Worm (Caenorhabditis elegans) whole organism, mixed stage, embryonic: ENCODE data around the gene nhr-8.

Experiments used
- M03D4.4 ChIP-seq: sonication (generic microtip); optimal IDR thresholded peaks from 2 replicates; lab custom pipeline; 2017; ENCODE audit warnings: mild to moderate bottlenecking, missing genetic modification characterization, missing compliant biosample characterization
- bed-3 ChIP-seq: fragments of 200-800 bp; sonication (Bioruptor generic); optimal IDR thresholded peaks from 3 replicates; lab custom pipeline; 2018; ENCODE audit warnings: mild to moderate bottlenecking, missing genetic modification characterization, moderate library complexity, missing compliant biosample characterization
- blmp-1 ChIP-seq: fragments of 150-350 bp; optimal IDR thresholded peaks from 2 replicates; lab custom pipeline; 2014; ENCODE audit warnings: missing biosample characterization, missing genetic modification characterization
- ceh-39 ChIP-seq: fragments of 150-350 bp; optimal IDR thresholded peaks from 2 replicates; lab custom pipeline; 2014; ENCODE audit warnings: missing biosample characterization, missing genetic modification characterization
- ceh-43 ChIP-seq: fragments of 200-800 bp; sonication (Bioruptor generic); optimal IDR thresholded peaks from 2 replicates; lab custom pipeline; 2018; ENCODE audit warnings: mild to moderate bottlenecking, missing genetic modification characterization, moderate library complexity, missing compliant biosample characterization
- ceh-83 ChIP-seq: fragments of 200-800 bp; sonication (Bioruptor generic); optimal IDR thresholded peaks from 2 replicates; lab custom pipeline; 2018; ENCODE audit warnings: mild to moderate bottlenecking, missing genetic modification characterization, missing compliant biosample characterization
- ces-1 ChIP-seq: fragments of 150-350 bp; optimal IDR thresholded peaks from 2 replicates; lab custom pipeline; 2014; ENCODE audit warnings: missing biosample characterization, missing genetic modification reagents, missing genetic modification characterization
- cnd-1 ChIP-seq: fragments of 200-800 bp; sonication (Bioruptor generic); optimal IDR thresholded peaks from 2 replicates; lab custom pipeline; 2018; ENCODE audit warnings: mild to moderate bottlenecking, missing genetic modification characterization, missing compliant biosample characterization
- elt-1 ChIP-seq: sonication (generic microtip); optimal IDR thresholded peaks from 2 replicates; lab custom pipeline; 2017; ENCODE audit warnings: missing genetic modification characterization, mild to moderate bottlenecking, missing compliant biosample characterization, antibody characterized with exemption, moderate library complexity, borderline replicate concordance; ENCODE audit not compliant: insufficient read depth
- elt-3 ChIP-seq: fragments of 150-350 bp; optimal IDR thresholded peaks from 2 replicates; lab custom pipeline; 2014; ENCODE audit warnings: missing biosample characterization, missing genetic modification characterization
- flh-1 ChIP-seq: fragments of 200-800 bp; sonication (Bioruptor generic); optimal IDR thresholded peaks from 2 replicates; lab custom pipeline; 2018; ENCODE audit warnings: mild to moderate bottlenecking, missing genetic modification characterization, moderate library complexity, missing compliant biosample characterization
- ham-2 ChIP-seq: fragments of 200-800 bp; sonication (Bioruptor generic); optimal IDR thresholded peaks from 2 replicates; lab custom pipeline; 2018; ENCODE audit warnings: mild to moderate bottlenecking, missing genetic modification characterization, missing compliant biosample characterization
- hlh-1 ChIP-seq: fragments of 150-350 bp; optimal IDR thresholded peaks from 2 replicates; lab custom pipeline; 2014; ENCODE audit warnings: missing biosample characterization, missing genetic modification reagents, missing genetic modification characterization
- lin-13 ChIP-seq: fragments of 150-350 bp; optimal IDR thresholded peaks from 2 replicates; lab custom pipeline; 2014; ENCODE audit warnings: missing biosample characterization, missing genetic modification characterization
- lin-32 ChIP-seq: fragments of 200-800 bp; sonication (Bioruptor generic); optimal IDR thresholded peaks from 2 replicates; lab custom pipeline; 2018; ENCODE audit warnings: mild to moderate bottlenecking, missing genetic modification characterization, missing compliant biosample characterization
- lsy-2 ChIP-seq: fragments of 150-350 bp; optimal IDR thresholded peaks from 2 replicates; lab custom pipeline; 2014; ENCODE audit warnings: missing biosample characterization, missing genetic modification characterization
- mab-5 ChIP-seq: fragments of 150-350 bp; optimal IDR thresholded peaks from 2 replicates; lab custom pipeline; 2014; ENCODE audit warnings: missing biosample characterization, missing genetic modification characterization
- mep-1 ChIP-seq: fragments of 150-350 bp; optimal IDR thresholded peaks from 2 replicates; lab custom pipeline; 2017; ENCODE audit warnings: missing biosample characterization, missing genetic modification reagents, missing genetic modification characterization, inconsistent platforms
- mls-2 ChIP-seq: sonication (generic microtip); optimal IDR thresholded peaks from 2 replicates; lab custom pipeline; 2016; ENCODE audit warnings: mild to moderate bottlenecking, missing genetic modification characterization, moderate library complexity, missing compliant biosample characterization
- nhr-12 ChIP-seq: fragments of 150-350 bp; optimal IDR thresholded peaks from 2 replicates; lab custom pipeline; 2014; ENCODE audit warnings: missing biosample characterization, missing genetic modification characterization
- nhr-237 ChIP-seq: fragments of 150-350 bp; optimal IDR thresholded peaks from 2 replicates; lab custom pipeline; 2014; ENCODE audit warnings: missing biosample characterization, missing genetic modification characterization
- nhr-76 ChIP-seq: sonication (generic microtip); optimal IDR thresholded peaks from 2 replicates; lab custom pipeline; 2017; ENCODE audit warnings: missing biosample characterization, missing genetic modification characterization
- pha-4 ChIP-seq: fragments of 150-350 bp; optimal IDR thresholded peaks from 2 replicates; lab custom pipeline; 2018; ENCODE audit warnings: missing biosample characterization, missing genetic modification reagents, missing genetic modification characterization
- sem-2 ChIP-seq: fragments of 200-800 bp; sonication (Bioruptor generic); optimal IDR thresholded peaks from 2 replicates; lab custom pipeline; 2018; ENCODE audit warnings: mild to moderate bottlenecking, missing genetic modification characterization, missing compliant biosample characterization
- snpc-4 ChIP-seq: fragments of 150-350 bp; optimal IDR thresholded peaks from 2 replicates; lab custom pipeline; 2014; ENCODE audit warnings: missing biosample characterization, missing genetic modification characterization
- sptf-1 ChIP-seq: sonication (generic microtip); optimal IDR thresholded peaks from 2 replicates; lab custom pipeline; 2017; ENCODE audit warnings: mild to moderate bottlenecking, missing genetic modification characterization, moderate library complexity, missing compliant biosample characterization
- unc-120 ChIP-seq: sonication (generic microtip); optimal IDR thresholded peaks from 2 replicates; lab custom pipeline; 2017; ENCODE audit warnings: missing genetic modification characterization, missing compliant biosample characterization; ENCODE audit not compliant: poor library complexity, severe bottlenecking
- unc-39 ChIP-seq: fragments of 150-350 bp; optimal IDR thresholded peaks from 2 replicates; lab custom pipeline; 2014; ENCODE audit warnings: missing biosample characterization, missing genetic modification characterization
- unc-62 ChIP-seq: fragments of 150-350 bp; optimal IDR thresholded peaks from 2 replicates; lab custom pipeline; 2014; ENCODE audit warnings: missing biosample characterization, missing genetic modification reagents, missing genetic modification characterization
- zip-8 ChIP-seq: fragments of 150-350 bp; optimal IDR thresholded peaks from 2 replicates; lab custom pipeline; 2014; ENCODE audit warnings: missing biosample characterization, missing genetic modification characterization
- ztf-11 ChIP-seq: fragments of 150-350 bp; optimal IDR thresholded peaks from 2 replicates; lab custom pipeline; 2014; ENCODE audit warnings: missing biosample characterization, missing genetic modification characterization

Gene nhr-8

DNA sequence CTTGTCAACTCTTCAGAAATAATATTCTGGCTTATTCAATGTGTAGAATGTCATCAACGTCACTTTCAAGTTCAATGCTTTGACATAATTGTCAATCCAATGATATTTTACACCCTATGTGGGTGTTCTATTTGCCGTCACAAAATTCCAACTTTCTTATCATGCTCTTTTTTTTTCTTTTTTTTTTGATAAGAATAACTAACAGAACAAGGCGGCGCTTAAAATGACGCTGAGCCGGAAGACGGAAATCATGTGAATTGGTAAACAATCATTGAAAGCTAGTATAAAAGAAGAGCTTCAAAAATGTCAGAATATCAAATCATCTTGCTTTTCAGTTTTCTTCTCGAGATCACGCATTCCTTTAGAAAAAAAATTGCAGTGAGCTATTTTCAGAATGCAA lies 15.5 kb downstream of the nhr-8 start, which contains the start of gene C50F7.5:
TSS of gene C50F7.5 (plus strand) at position 395 of the 400 bp plus-strand sequence.
- TF ChIP-seq lin-32 (GFP tag; lab: Kevin White, UChicago) (no peak), ceh-83 (GFP tag; lab: Kevin White, UChicago) (no peak), ceh-39 (tag; lab: Kevin White, UChicago) (no peak)

DNA sequence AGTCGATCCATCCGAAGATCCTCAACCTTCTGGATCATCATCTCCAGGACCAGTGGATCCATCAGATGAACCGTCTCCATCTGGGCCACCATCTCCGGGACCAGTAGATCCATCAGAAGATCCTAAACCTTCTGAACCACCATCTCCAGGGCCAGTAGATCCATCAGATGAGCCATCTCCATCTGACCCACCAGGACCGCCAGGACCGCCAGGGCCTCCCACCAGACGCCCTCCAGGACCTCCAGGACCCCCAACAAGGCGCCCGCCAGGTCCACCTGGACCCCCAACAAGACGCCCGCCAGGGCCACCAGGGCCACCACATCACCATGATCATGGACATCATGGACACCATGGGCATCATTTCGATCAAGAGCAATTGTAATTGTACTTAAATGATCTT lies 16.5 kb downstream of the nhr-8 start:
- TF ChIP-seq ces-1 (GFP tag; lab: Kevin White, UChicago) (no peak), ham-2 (no peak), elt-3 (tag; lab: Kevin White, UChicago) (no peak), nhr-12 (tag; lab: Kevin White, UChicago) (no peak), ztf-11 (tag; lab: Kevin White, UChicago) (no peak), ceh-43 (GFP tag; lab: Kevin White, UChicago) (no peak), snpc-4 (tag; lab: Kevin White, UChicago) (no peak), mab-5 (no peak)
- TF ChIP-seq, all 35 proteins: peak for 0

DNA sequence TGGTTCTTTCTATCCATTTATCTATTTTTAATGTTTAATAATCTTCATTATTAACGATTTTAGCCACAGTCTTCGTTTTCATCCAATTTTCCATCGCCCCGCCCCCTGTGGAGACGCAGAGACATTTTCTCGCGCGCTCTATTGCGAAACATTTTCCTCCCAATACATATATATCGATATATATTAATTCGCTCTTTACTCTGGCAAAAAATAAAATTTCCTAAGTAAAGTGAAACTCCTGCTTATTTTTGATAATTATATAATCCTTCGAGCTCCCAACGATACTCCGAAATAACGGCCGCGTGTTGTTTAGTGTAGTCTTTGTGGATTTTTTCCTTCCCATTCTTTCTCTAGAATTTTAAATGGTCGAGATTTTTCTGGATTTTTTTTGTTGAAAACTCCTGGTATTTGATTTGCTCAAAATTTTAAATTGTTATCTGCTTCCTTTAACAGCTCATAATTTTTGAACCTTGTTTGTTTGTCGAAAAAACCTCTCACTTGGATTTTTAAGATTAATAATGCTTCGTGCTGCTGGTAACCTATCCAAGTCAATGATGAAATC lies 17.7 kb downstream of the nhr-8 start, which contains the start of gene sucg-1:
TSS of gene sucg-1 (plus strand) at position 512 of the 562 bp plus-strand sequence.
- TF ChIP-seq flh-1 (GFP tag; lab: Kevin White, UChicago) (no peak), unc-62 (GFP tag; lab: Kevin White, UChicago) (no peak), ztf-11 (tag; lab: Kevin White, UChicago) (no peak), ces-1 (GFP tag; lab: Kevin White, UChicago) (peak; percentile 2), pha-4 (tag; lab: Kevin White, UChicago) (no peak), cnd-1 (tag; lab: Kevin White, UChicago) (no peak)

DNA sequence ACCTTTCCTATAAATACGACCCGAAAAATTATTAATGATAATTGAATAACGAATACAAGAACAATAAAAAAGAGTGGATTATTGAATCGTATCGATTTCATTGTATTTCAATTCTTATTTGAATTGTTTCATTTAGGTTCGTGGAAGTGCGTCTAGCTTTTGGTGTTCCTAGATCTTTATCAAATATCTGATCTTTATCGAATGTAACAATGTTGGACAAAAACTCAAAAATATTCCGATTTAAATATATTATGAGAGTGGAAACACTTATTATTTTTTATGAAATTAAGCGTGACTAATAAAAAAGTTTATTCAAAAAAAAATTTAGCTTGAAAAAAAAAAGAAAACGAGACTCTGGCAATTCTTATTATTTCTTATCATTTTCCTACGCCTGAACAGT lies 21.2 kb downstream of the nhr-8 start, which contains the start of the genes C50F7.9 and C50F7.3:
TSS of gene C50F7.9 (minus strand) at position 101 of the 400 bp plus-strand sequence.
TSS of gene C50F7.3 (plus strand) at position 370 of the 400 bp plus-strand sequence.
- TF ChIP-seq ceh-39 (tag; lab: Kevin White, UChicago) (no peak), flh-1 (GFP tag; lab: Kevin White, UChicago) (no peak), ces-1 (GFP tag; lab: Kevin White, UChicago) (no peak), lin-13 (tag; lab: Kevin White, UChicago) (no peak), mep-1 (tag; lab: Kevin White, UChicago) (no peak), nhr-237 (tag; lab: Kevin White, UChicago) (no peak), elt-3 (tag; lab: Kevin White, UChicago) (no peak), elt-1 (no peak), mls-2 (tag; lab: Kevin White, UChicago) (no peak), M03D4.4 (tag; lab: Kevin White, UChicago) (no peak), nhr-12 (tag; lab: Kevin White, UChicago) (no peak), zip-8 (tag; lab: Kevin White, UChicago) (no peak), ztf-11 (tag; lab: Kevin White, UChicago) (no peak), sptf-1 (tag; lab: Kevin White, UChicago) (no peak), pha-4 (tag; lab: Kevin White, UChicago) (no peak), sem-2 (GFP tag; lab: Kevin White, UChicago) (no peak), ceh-43 (GFP tag; lab: Kevin White, UChicago) (no peak), unc-120 (tag; lab: Kevin White, UChicago) (no peak)

DNA sequence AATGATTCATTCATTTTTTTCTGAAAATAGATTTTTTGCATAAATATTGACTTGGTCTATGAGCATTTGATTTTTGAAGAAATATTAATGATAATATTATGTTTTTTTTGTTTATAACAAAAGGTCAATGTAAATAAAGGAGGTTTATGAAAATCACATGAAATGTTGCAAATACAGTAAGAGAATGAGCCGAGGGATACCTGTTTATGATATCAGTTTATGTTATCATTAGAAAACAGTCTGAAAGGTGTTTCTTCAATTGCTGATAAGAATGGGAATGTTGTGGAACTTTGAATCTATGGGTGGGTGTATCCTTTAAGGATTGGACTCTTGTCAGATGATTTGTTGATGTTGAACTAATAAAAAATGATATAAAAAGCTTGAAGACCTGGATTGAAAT lies 23.4 kb downstream of the nhr-8 start:
- TF ChIP-seq unc-39 (tag; lab: Kevin White, UChicago) (no peak), hlh-1 (tag; lab: Kevin White, UChicago) (no peak), nhr-76 (no peak), M03D4.4 (tag; lab: Kevin White, UChicago) (no peak), blmp-1 (tag; lab: Kevin White, UChicago) (no peak), unc-62 (GFP tag; lab: Kevin White, UChicago) (no peak), lsy-2 (tag; lab: Kevin White, UChicago) (no peak), lin-13 (tag; lab: Kevin White, UChicago) (no peak), sptf-1 (tag; lab: Kevin White, UChicago) (no peak), mep-1 (tag; lab: Kevin White, UChicago) (no peak), ceh-83 (GFP tag; lab: Kevin White, UChicago) (no peak), flh-1 (GFP tag; lab: Kevin White, UChicago) (no peak), ces-1 (GFP tag; lab: Kevin White, UChicago) (no peak), bed-3 (GFP tag; lab: Kevin White, UChicago) (no peak), ham-2 (no peak), ceh-39 (tag; lab: Kevin White, UChicago) (no peak)
